Worm (Caenorhabditis elegans): ENCODE data around the gene H35B03.1.

ce11 chrIV:5725300-5725699, at the start of gene H35B03.1:
- TF ChIP-seq ama-1 (optimal IDR thresholded peaks at IDR 0.05): no peak
- no peak for TF ChIP-seq elt-3 (tag; optimal IDR thresholded peaks at IDR 0.05)
- no peak for TF ChIP-seq nhr-12 (tag; optimal IDR thresholded peaks at IDR 0.05)
- TF ChIP-seq gmeb-1 (tag; optimal IDR thresholded peaks at IDR 0.05): no peak
- no peak for TF ChIP-seq ztf-4 (tag; optimal IDR thresholded peaks at IDR 0.05)

Data from whole organism, L2 larva.